Worm (Caenorhabditis elegans): ENCODE measurements around the gene oac-10.
A peak's percentile ranks its signal among the peaks of the same experiment; 100 is the strongest.

The oac-10 gene

DNA sequence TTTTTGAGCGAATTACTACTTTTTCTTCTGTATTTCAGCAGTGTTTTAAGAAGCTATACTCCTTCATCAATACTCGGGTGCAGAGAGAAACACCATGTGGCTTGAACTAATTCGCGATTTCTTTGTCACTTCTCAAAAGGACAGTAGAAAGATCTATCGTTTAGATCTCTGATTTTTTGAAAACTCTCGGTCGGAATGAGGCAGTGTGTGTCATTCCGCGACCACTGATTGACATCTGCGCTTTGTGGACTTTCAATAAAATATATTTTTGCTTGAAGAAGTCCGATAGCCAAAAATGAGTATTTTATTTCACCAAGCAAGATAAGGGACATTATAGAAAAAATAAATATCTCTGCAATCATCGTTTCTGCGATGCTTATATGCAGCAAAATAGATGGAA is 7.6 kb upstream of the oac-10 start:
- TF ChIP-seq nhr-11 (tag; optimal IDR thresholded peaks at IDR 0.05): no peak
- no peak for TF ChIP-seq ceh-2 (tag; optimal IDR thresholded peaks at IDR 0.05)
- no peak for TF ChIP-seq K02D7.2 (tag; optimal IDR thresholded peaks at IDR 0.05)
- no peak for TF ChIP-seq Y22D7AL.16 (tag; optimal IDR thresholded peaks at IDR 0.05)
- TF ChIP-seq lin-11 (tag; optimal IDR thresholded peaks at IDR 0.05): no peak
- TF ChIP-seq sox-4 (tag; optimal IDR thresholded peaks at IDR 0.05): no peak
- no peak for TF ChIP-seq tbx-2 (tag; optimal IDR thresholded peaks at IDR 0.05)

DNA sequence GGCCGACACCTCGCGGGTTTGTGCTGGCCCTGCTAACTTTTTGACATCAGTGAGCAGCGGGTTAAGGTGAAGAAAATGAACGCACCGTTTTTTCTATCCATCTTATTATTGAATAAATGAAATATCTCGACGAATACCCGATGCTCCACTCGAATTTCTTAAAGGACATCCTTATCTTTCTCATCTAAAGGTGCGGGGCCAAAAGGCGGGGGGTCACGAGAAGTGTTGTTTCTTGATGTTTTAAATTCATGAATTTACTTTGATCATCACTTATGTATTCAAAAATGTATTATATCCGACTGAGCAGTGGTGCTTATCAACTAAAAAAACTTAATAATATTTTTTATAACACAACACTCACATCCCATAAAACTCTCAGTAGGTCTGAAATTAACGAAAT is 5.0 kb upstream of the oac-10 start, which contains the start of gene nhr-261:
Gene nhr-261 (minus strand): TSS at position 101 of the 400 bp plus-strand sequence.
- no peak for TF ChIP-seq pqm-1 (tag; optimal IDR thresholded peaks at IDR 0.05)

DNA sequence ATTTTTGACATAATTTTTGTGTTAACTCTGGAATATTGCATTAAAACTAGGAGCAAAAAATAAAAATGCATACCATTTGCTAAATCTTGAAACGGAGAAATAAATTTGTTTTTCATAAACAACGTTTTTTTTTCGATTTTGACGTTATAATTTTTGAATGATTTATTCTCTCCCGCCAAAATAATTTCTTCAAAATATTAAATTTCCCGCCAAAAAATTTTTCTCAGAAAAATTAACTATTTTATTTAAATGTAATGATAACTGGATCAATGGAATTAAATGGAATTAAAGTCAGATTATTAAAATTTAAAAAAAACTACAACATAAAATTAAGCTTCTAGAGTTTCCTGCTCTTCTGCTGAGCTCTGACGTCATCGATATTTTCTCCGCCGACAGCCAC is 7.4 kb downstream of the oac-10 start, which contains the start of gene nep-3:
Gene nep-3 (minus strand): TSS at position 101 of the 400 bp plus-strand sequence.
- TF ChIP-seq hlh-8 (tag; optimal IDR thresholded peaks at IDR 0.05) (no peak), mec-3 (tag; optimal IDR thresholded peaks at IDR 0.05; ENCODE audit: borderline replicate concordance) (no peak), unc-3 (GFP tag; conservative IDR thresholded peaks at IDR 0.05) (no peak), unc-3 (tag; optimal IDR thresholded peaks at IDR 0.05) (no peak), che-1 (tag; optimal IDR thresholded peaks at IDR 0.05) (no peak), ceh-14 (tag; optimal IDR thresholded peaks at IDR 0.05) (no peak), odd-2 (tag; optimal IDR thresholded peaks at IDR 0.05) (no peak), lin-11 (tag; optimal IDR thresholded peaks at IDR 0.05) (no peak), ceh-24 (tag; optimal IDR thresholded peaks at IDR 0.05) (no peak), fkh-10 (GFP tag; optimal IDR thresholded peaks at IDR 0.05) (no peak), sox-2 (GFP tag; IDR thresholded peaks at IDR 0.05) (no peak), lim-6 (tag; optimal IDR thresholded peaks at IDR 0.05) (no peak), hlh-15 (tag; optimal IDR thresholded peaks at IDR 0.05) (no peak), ceh-30 (tag; optimal IDR thresholded peaks at IDR 0.05) (no peak), pqm-1 (tag; optimal IDR thresholded peaks at IDR 0.05) (no peak)

DNA sequence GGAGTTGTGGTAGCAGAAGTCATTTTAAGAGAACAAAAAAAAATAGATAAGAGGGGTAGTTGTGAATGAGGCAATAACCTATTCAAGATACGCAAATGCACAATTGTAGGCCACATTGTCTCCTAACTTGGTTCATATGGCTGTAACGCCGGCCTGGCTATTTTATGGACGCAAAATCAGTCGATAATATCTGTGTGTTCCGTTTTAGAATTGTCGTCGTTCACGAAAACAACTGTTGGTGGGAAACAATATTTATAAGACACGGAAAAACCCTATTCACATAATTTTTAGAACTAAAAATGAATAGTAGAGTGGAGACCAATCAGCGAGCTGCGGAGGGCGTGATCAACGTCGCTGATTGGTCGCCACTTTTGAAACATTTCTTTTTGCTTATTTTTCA is 8.2 kb downstream of the oac-10 start, which contains the start of gene sdz-7:
Gene sdz-7 (minus strand): TSS at position 101 of the 400 bp plus-strand sequence.
- TF ChIP-seq K09A11.1 (tag; optimal IDR thresholded peaks at IDR 0.05; ENCODE audit: insufficient read depth): no peak
- TF ChIP-seq nfya-1 (tag; optimal IDR thresholded peaks at IDR 0.05): peak; percentile 43

DNA sequence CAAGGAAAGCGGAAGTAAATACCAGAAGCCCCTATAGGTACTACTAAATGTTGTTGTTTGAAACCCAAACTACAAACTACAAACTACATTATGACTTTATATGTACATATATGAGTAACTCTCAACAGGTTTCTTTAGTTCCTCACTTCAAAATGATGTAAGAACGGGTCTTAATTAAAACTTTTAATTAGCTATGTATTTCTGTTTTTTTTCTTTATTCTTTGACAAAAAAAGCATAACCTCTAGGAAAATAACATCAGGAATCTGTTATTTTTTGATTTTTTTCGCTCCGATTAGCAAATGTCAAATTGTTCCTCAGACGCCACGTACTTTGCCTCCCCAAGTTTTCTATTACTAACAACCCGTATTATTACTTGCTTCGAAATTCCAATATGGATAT is 8.6 kb downstream of the oac-10 start, which contains the start of gene srh-250:
Gene srh-250 (plus strand): TSS at position 301 of the 400 bp plus-strand sequence.
- no peak for TF ChIP-seq pha-4 (tag; optimal IDR thresholded peaks at IDR 0.05)
- TF ChIP-seq T23F11.4 (GFP tag; optimal IDR thresholded peaks at IDR 0.05): no peak

DNA sequence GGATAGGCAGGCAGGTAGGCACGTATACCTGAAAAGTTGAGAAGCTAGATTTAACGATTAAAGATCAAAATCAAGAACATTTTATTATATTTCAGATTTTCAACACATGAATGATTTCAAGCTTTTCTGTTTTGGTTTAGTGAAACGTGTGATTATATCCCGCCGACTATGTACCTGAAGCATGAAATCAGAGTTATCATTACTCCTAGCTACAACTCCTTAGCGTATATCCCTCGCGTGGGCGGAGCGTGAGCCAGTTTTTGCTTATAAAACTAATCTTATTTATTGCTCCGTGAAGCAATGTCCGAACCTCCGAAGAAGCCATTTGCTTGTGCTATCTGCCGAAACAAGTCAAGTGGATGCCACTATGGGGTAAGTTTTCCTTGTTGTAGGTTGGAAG is 10.2 kb downstream of the oac-10 start, which contains the start of gene nhr-166:
Gene nhr-166 (plus strand): TSS at position 301 of the 400 bp plus-strand sequence.
- no peak for TF ChIP-seq unc-42 (tag; optimal IDR thresholded peaks at IDR 0.05)
- TF ChIP-seq sdc-2 (tag; optimal IDR thresholded peaks at IDR 0.05): no peak
- no peak for TF ChIP-seq ttx-3 (tag; optimal IDR thresholded peaks at IDR 0.05)
- TF ChIP-seq lin-11 (tag; optimal IDR thresholded peaks at IDR 0.05): no peak
- no peak for TF ChIP-seq unc-55 (GFP tag; optimal IDR thresholded peaks at IDR 0.05)
- no peak for TF ChIP-seq ceh-2 (tag; optimal IDR thresholded peaks at IDR 0.05)
- no peak for TF ChIP-seq K09A11.1 (tag; optimal IDR thresholded peaks at IDR 0.05; ENCODE audit: insufficient read depth)
- no peak for TF ChIP-seq syd-9 (tag; optimal IDR thresholded peaks at IDR 0.05)
- no peak for TF ChIP-seq C08G9.2 (tag; optimal IDR thresholded peaks at IDR 0.05)
- TF ChIP-seq C38D4.7 (GFP tag; optimal IDR thresholded peaks at IDR 0.05): no peak
